Fruit fly (Drosophila melanogaster): ENCODE measurements around the gene CalpC.
A peak's percentile ranks its signal among the peaks of the same experiment; 100 is the strongest.

The CalpC gene

DNA sequence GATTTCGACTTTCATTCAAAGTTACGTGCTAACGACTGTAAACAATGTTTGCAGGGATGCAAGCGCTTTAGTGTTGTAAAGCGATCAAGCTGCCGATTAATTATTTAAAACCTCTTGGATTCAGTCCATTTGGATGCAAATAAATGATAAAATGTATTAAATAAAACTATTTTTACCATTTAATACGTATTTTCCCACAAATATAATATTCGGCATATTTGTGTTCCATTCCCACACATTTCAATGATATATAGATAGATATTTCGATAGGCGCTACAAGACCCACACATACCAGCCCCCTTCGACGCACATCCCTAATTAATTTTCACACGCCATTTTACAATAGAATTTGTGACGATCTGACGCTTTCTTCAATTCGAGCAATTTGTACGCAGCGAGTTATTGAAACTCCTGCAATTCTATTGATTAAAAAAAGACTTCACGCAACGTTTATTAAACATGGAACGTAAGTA lies 37.0 kb upstream of the CalpC start, which contains the start of the genes CG32576 and caz (continued):
- TF ChIP-seq schlank (tag; optimal IDR thresholded peaks at IDR 0.05) (no peak), tna (GFP tag; IDR thresholded peaks at IDR 0.05; ENCODE audit: partially characterized antibody) (no peak), kay (GFP tag; optimal IDR thresholded peaks at IDR 0.05) (no peak), CG4854 (GFP tag; optimal IDR thresholded peaks at IDR 0.05) (no peak), Tbp (GFP tag; optimal IDR thresholded peaks at IDR 0.05) (no peak), CG8089 (GFP tag; optimal IDR thresholded peaks at IDR 0.05) (no peak), bab2 (GFP tag; optimal IDR thresholded peaks at IDR 0.05) (no peak), CG1792 (GFP tag; optimal IDR thresholded peaks at IDR 0.05) (no peak), H2.0 (GFP tag; IDR thresholded peaks at IDR 0.05) (no peak), CG10543 (GFP tag; optimal IDR thresholded peaks at IDR 0.05) (peak; percentile 74), CG3995 (GFP tag; optimal IDR thresholded peaks at IDR 0.05) (peak; percentile 28), NfI (GFP tag; optimal IDR thresholded peaks at IDR 0.05) (peak; percentile 40), CoRest (tag; optimal IDR thresholded peaks at IDR 0.05) (peak; percentile 28), GATAe (GFP tag; conservative IDR thresholded peaks at IDR 0.05) (no peak), fd64A (GFP tag; optimal IDR thresholded peaks at IDR 0.05) (no peak), zfh2 (GFP tag; optimal IDR thresholded peaks at IDR 0.05) (peak; percentile 12), CG4424 (GFP tag; optimal IDR thresholded peaks at IDR 0.05) (peak; percentile 28), Doc3 (GFP tag; IDR thresholded peaks at IDR 0.05; ENCODE audit: partially characterized antibody) (peak; percentile 66; the same call in 2 of the 3 replicates), zen (tag; optimal IDR thresholded peaks at IDR 0.05) (peak; percentile 73), NC2β (GFP tag; optimal IDR thresholded peaks at IDR 0.05) (no peak), lab (GFP tag; optimal IDR thresholded peaks at IDR 0.05) (no peak), YL-1 (GFP tag; optimal IDR thresholded peaks at IDR 0.05) (peak; percentile 84), CG4707 (GFP tag; optimal IDR thresholded peaks at IDR 0.05) (no peak), crol (GFP tag; IDR thresholded peaks at IDR 0.05) (no peak), CG2889 (GFP tag; IDR thresholded peaks at IDR 0.05) (no peak), Side (GFP tag; optimal IDR thresholded peaks at IDR 0.05) (no peak), scrt (GFP tag; optimal IDR thresholded peaks at IDR 0.05) (no peak), gfzf (GFP tag; optimal IDR thresholded peaks at IDR 0.05) (no peak), Six4 (GFP tag; optimal IDR thresholded peaks at IDR 0.05) (no peak), corto (GFP tag; optimal IDR thresholded peaks at IDR 0.05) (no peak), CG9932 (GFP tag; IDR thresholded peaks at IDR 0.05) (no peak; the same call in none of the 2 replicates), CG16813 (GFP tag; IDR thresholded peaks at IDR 0.05; ENCODE audit: partially characterized antibody) (peak; percentile 64), dmrt11E (tag; optimal IDR thresholded peaks at IDR 0.05) (peak; percentile 14), disco-r (GFP tag; optimal IDR thresholded peaks at IDR 0.05) (no peak), CG10147 (GFP tag; optimal IDR thresholded peaks at IDR 0.05) (peak; percentile 22), yki (optimal IDR thresholded peaks at IDR 0.05) (no peak), crp (GFP tag; optimal IDR thresholded peaks at IDR 0.05) (peak; percentile 2 to 88), Hmr (GFP tag; optimal IDR thresholded peaks at IDR 0.05) (no peak), vvl (GFP tag; IDR thresholded peaks at IDR 0.05) (no peak), zf30C (GFP tag; optimal IDR thresholded peaks at IDR 0.05) (no peak), CG16863 (GFP tag; optimal IDR thresholded peaks at IDR 0.05) (no peak), CG1647 (GFP tag; optimal IDR thresholded peaks at IDR 0.05) (no peak), mirr (GFP tag; optimal IDR thresholded peaks at IDR 0.05) (no peak), Max (GFP tag; optimal IDR thresholded peaks at IDR 0.05) (peak; percentile 49), Hsf (GFP tag; optimal IDR thresholded peaks at IDR 0.05) (peak; percentile 4), cg (GFP tag; optimal IDR thresholded peaks at IDR 0.05) (peak; percentile 54), CG12155 (GFP tag; optimal IDR thresholded peaks at IDR 0.05) (peak; percentile 37), zfh1 (GFP tag; IDR thresholded peaks at IDR 0.05) (no peak), D19B (GFP tag; optimal IDR thresholded peaks at IDR 0.05) (no peak), toy (GFP tag; IDR thresholded peaks at IDR 0.05) (no peak), Ada2b (GFP tag; IDR thresholded peaks at IDR 0.05) (no peak)
